Fruit fly (Drosophila melanogaster) Kc167 (cell line): Measurements from ENCODE around the gene CG8852.

Experiments
- h ChIP-seq: fragments of >200 bp; optimal IDR thresholded peaks from 3 replicates; lab custom pipeline; 2018; ENCODE audit warnings: missing external identifiers
- psq ChIP-seq: fragments of >200 bp; optimal IDR thresholded peaks from 2 replicates; lab custom pipeline; 2017; ENCODE audit warnings: missing external identifiers

DNA sequence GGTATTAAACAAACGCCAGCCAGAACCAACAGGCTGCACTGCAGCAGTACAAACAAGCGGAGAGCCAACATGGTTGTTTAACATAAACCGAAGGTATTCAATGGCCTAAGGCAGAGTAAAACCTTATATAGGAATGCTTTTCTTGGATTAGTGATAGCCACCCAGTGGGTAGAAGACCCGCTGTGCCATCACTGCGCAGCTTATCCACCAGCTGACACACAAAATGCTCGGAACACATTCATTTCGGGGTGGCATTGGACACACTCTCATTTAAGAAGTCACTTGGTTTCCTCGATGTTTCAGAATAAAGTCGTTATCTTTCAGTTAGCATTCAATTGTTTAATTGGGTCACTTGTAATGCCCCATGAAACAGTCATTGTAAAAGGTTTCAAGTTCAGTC is 14.9 kb upstream of the CG8852 start, which contains the start of gene CG31954:
- TF ChIP-seq psq (lab: Kevin White, UChicago) (no peak), h (lab: Kevin White, UChicago) (no peak)
